Fruit fly (Drosophila melanogaster): ENCODE data around the gene CG7016.

The CG7016 gene

dm6 chr3R:24870389-24871048 lies 7.8 kb downstream of the CG7016 start, which contains the start of gene CycB3 (continued):
- no peak for TF ChIP-seq CG11902 (GFP tag; optimal IDR thresholded peaks at IDR 0.05)
- no peak for TF ChIP-seq fkh (GFP tag; optimal IDR thresholded peaks at IDR 0.05)
- TF ChIP-seq CG6808 (GFP tag; optimal IDR thresholded peaks at IDR 0.05): no peak
- TF ChIP-seq CG16779 (tag; optimal IDR thresholded peaks at IDR 0.05): no peak
- no peak for TF ChIP-seq Blimp-1 (GFP tag; optimal IDR thresholded peaks at IDR 0.05)
- no peak for TF ChIP-seq vri (GFP tag; optimal IDR thresholded peaks at IDR 0.05)
- TF ChIP-seq CG11294 (GFP tag; IDR thresholded peaks at IDR 0.05): no peak
- no peak for TF ChIP-seq Lpt (GFP tag; optimal IDR thresholded peaks at IDR 0.05)
- TF ChIP-seq CG6854 (GFP tag; optimal IDR thresholded peaks at IDR 0.05): peak; percentile 32
- no peak for TF ChIP-seq CG10631 (GFP tag; optimal IDR thresholded peaks at IDR 0.05)

dm6 chr3R:24875939-24876842 lies 13.5 kb downstream of the CG7016 start, which contains the start of gene CG3744:
Gene CG3744, minus strand, starts transcription at chr3R:24876654.
- TF ChIP-seq CG6854 (GFP tag; optimal IDR thresholded peaks at IDR 0.05): peak; percentile 45
- TF ChIP-seq CG8319 (GFP tag; optimal IDR thresholded peaks at IDR 0.05): no peak
- peak; percentile 73 for TF ChIP-seq CG15336 (GFP tag; IDR thresholded peaks at IDR 0.05)
- TF ChIP-seq topi (GFP tag; optimal IDR thresholded peaks at IDR 0.05): peak; percentile 64
- TF ChIP-seq CG4318 (GFP tag; optimal IDR thresholded peaks at IDR 0.05): no peak
- TF ChIP-seq net (GFP tag; optimal IDR thresholded peaks at IDR 0.05): peak; percentile 72
- TF ChIP-seq fd85E (GFP tag; optimal IDR thresholded peaks at IDR 0.05): no peak
- peak; percentile 76 for TF ChIP-seq CG8119 (GFP tag; IDR thresholded peaks at IDR 0.05)
- peak; percentile 62 for TF ChIP-seq CG6792 (GFP tag; optimal IDR thresholded peaks at IDR 0.05)
- TF ChIP-seq CG3919 (GFP tag; optimal IDR thresholded peaks at IDR 0.05): peak; percentile 88
- peak; percentile 99 for TF ChIP-seq Blimp-1 (GFP tag; optimal IDR thresholded peaks at IDR 0.05)
- peak; percentile 13 for TF ChIP-seq Lpt (GFP tag; optimal IDR thresholded peaks at IDR 0.05)
- TF ChIP-seq Smox (GFP tag; optimal IDR thresholded peaks at IDR 0.05): no peak
- peak; percentile 81 for TF ChIP-seq Eip93F (GFP tag; optimal IDR thresholded peaks at IDR 0.05)
- TF ChIP-seq acj6 (GFP tag; optimal IDR thresholded peaks at IDR 0.05): peak; percentile 82
- no peak for TF ChIP-seq vri (GFP tag; optimal IDR thresholded peaks at IDR 0.05)
- peak; percentile 84 for TF ChIP-seq CG3032 (tag; optimal IDR thresholded peaks at IDR 0.05)
- TF ChIP-seq fd59A (GFP tag; optimal IDR thresholded peaks at IDR 0.05): peak; percentile 31
- TF ChIP-seq Ets21C (GFP tag; optimal IDR thresholded peaks at IDR 0.05): peak; percentile 66
- TF ChIP-seq OdsH (GFP tag; optimal IDR thresholded peaks at IDR 0.05): peak; percentile 82
- peak; percentile 38 for TF ChIP-seq CG11762 (GFP tag; optimal IDR thresholded peaks at IDR 0.05; ENCODE audit: insufficient read depth)
- peak; percentile 71 for TF ChIP-seq dsx (GFP tag; optimal IDR thresholded peaks at IDR 0.05; ENCODE audit: poor library complexity, severe bottlenecking)
- TF ChIP-seq CG10669 (GFP tag; optimal IDR thresholded peaks at IDR 0.05): no peak
- peak; percentile 29 for TF ChIP-seq spab (GFP tag; optimal IDR thresholded peaks at IDR 0.05)
- peak; percentile 77 for TF ChIP-seq esn (GFP tag; optimal IDR thresholded peaks at IDR 0.05)
- peak; percentile 68 for TF ChIP-seq CG7368 (GFP tag; optimal IDR thresholded peaks at IDR 0.05)
- TF ChIP-seq Eip75B (GFP tag; optimal IDR thresholded peaks at IDR 0.05): peak; percentile 55
- TF ChIP-seq Hr38 (GFP tag; optimal IDR thresholded peaks at IDR 0.05): no peak
- TF ChIP-seq Met (GFP tag; optimal IDR thresholded peaks at IDR 0.05): no peak
- TF ChIP-seq eg (GFP tag; IDR thresholded peaks at IDR 0.05): peak; percentile 94
- peak; percentile 5 for TF ChIP-seq CG16779 (tag; optimal IDR thresholded peaks at IDR 0.05)
- TF ChIP-seq Ets96B (tag; optimal IDR thresholded peaks at IDR 0.05): peak; percentile 73
- TF ChIP-seq CG9139 (GFP tag; optimal IDR thresholded peaks at IDR 0.05): peak; percentile 17
- TF ChIP-seq CG32006 (GFP tag; optimal IDR thresholded peaks at IDR 0.05): peak; percentile 85
- peak; percentile 81 for TF ChIP-seq cyc (GFP tag; optimal IDR thresholded peaks at IDR 0.05)
- peak; percentile 62 for TF ChIP-seq Sox14 (GFP tag; optimal IDR thresholded peaks at IDR 0.05)
- TF ChIP-seq Hr39 (GFP tag; optimal IDR thresholded peaks at IDR 0.05): peak; percentile 74
- TF ChIP-seq Eip78C (GFP tag): peak; percentile 86
- no peak for TF ChIP-seq CG10631 (GFP tag; optimal IDR thresholded peaks at IDR 0.05)
- TF ChIP-seq Sox15 (GFP tag; optimal IDR thresholded peaks at IDR 0.05): peak; percentile 58
- peak; percentile 79 for TF ChIP-seq dac (GFP tag; optimal IDR thresholded peaks at IDR 0.05)
- no peak for TF ChIP-seq CG1621 (tag; optimal IDR thresholded peaks at IDR 0.05)
